Worm (Caenorhabditis elegans) whole organism, L4 larva: ENCODE results near the gene W09C2.9.

Experiments
- F10B5.3 ChIP-seq: sonication (generic microtip); optimal IDR thresholded peaks from 2 replicates; lab custom pipeline; 2016; ENCODE audit warnings: mild to moderate bottlenecking, missing genetic modification characterization, missing compliant biosample characterization
- F37D6.2 ChIP-seq: sonication (generic microtip); optimal IDR thresholded peaks from 2 replicates; lab custom pipeline; 2016; ENCODE audit warnings: mild to moderate bottlenecking, missing genetic modification characterization, missing compliant biosample characterization
- T26A8.4 ChIP-seq: fragments of 200-800 bp; sonication (Bioruptor generic); IDR thresholded peaks from 2 replicates; pipeline ENCODE4 v1.3.6; 2022; ENCODE audit warnings: missing genetic modification characterization, missing compliant biosample characterization
- Y48G9A.11 ChIP-seq: fragments of 200-800 bp; sonication (Bioruptor generic); IDR thresholded peaks from 2 replicates; pipeline ENCODE4 v1.3.6; 2022; ENCODE audit warnings: missing genetic modification reagents, missing genetic modification characterization, missing compliant biosample characterization
- Y5F2A.4 ChIP-seq: fragments of 200-800 bp; sonication (Bioruptor generic); optimal IDR thresholded peaks from 2 replicates; lab custom pipeline; 2018; ENCODE audit warnings: mild to moderate bottlenecking, missing genetic modification characterization, missing compliant biosample characterization
- Y75B8A.6 ChIP-seq: fragments of 200-800 bp; sonication (Bioruptor generic); IDR thresholded peaks from 2 replicates; pipeline ENCODE4 v1.3.6; 2022; ENCODE audit warnings: missing genetic modification reagents, missing genetic modification characterization, missing compliant biosample characterization
- aha-1 ChIP-seq: fragments of 150-350 bp; peaks from one replicate; lab custom pipeline; 2014; ENCODE audit warnings: missing biosample characterization, missing genetic modification characterization
- arid-1 ChIP-seq: fragments of 200-800 bp; sonication (Bioruptor generic); conservative IDR thresholded peaks from 2 replicates; pipeline ENCODE4 v1.3.6; 2022; ENCODE audit warnings: missing genetic modification reagents, missing genetic modification characterization, missing compliant biosample characterization
- attf-4 ChIP-seq: sonication (generic microtip); optimal IDR thresholded peaks from 3 replicates; lab custom pipeline; 2017; ENCODE audit warnings: missing biosample characterization, missing genetic modification characterization
- ceh-20 ChIP-seq: fragments of 200-800 bp; sonication (Bioruptor generic); IDR thresholded peaks from 2 replicates; pipeline ENCODE4 v1.3.6; 2022; ENCODE audit warnings: missing genetic modification reagents, missing genetic modification characterization, missing compliant biosample characterization
- ceh-28 ChIP-seq: fragments of 150-350 bp; optimal IDR thresholded peaks from 2 replicates; lab custom pipeline; 2014; ENCODE audit warnings: missing biosample characterization, missing genetic modification reagents, missing genetic modification characterization
- ceh-82 ChIP-seq: sonication (generic microtip); optimal IDR thresholded peaks from 2 replicates; lab custom pipeline; 2017; ENCODE audit warnings: missing biosample characterization, missing genetic modification characterization
- ces-1 ChIP-seq: fragments of 150-350 bp; sonication (generic microtip); optimal IDR thresholded peaks from 4 replicates; lab custom pipeline; 2014; ENCODE audit warnings: missing biosample characterization, missing genetic modification reagents, missing genetic modification characterization
- ctbp-1 ChIP-seq: fragments of 200-800 bp; sonication (Bioruptor generic); IDR thresholded peaks from 2 replicates; pipeline ENCODE4 v1.3.6; 2022; ENCODE audit warnings: missing genetic modification reagents, missing genetic modification characterization, missing compliant biosample characterization
- daf-16 ChIP-seq, 3 experiments: sonication (generic microtip); optimal IDR thresholded peaks; 2 replicates each; lab custom pipeline; 2016 to 2017; ENCODE audit warnings: missing genetic modification characterization in 3 of 3, missing genetic modification reagents in 3 of 3, mild to moderate bottlenecking in 2 of 3, missing compliant biosample characterization in 2 of 3, missing biosample characterization in 1 of 3, moderate library complexity in 1 of 3
- daf-19 ChIP-seq: fragments of 200-800 bp; sonication (Bioruptor generic); conservative IDR thresholded peaks from 2 replicates; pipeline ENCODE4 v1.3.6; 2022; ENCODE audit warnings: missing genetic modification characterization, missing compliant biosample characterization
- daf-8 ChIP-seq: fragments of 200-800 bp; sonication (Bioruptor generic); IDR thresholded peaks from 2 replicates; pipeline ENCODE4 v1.3.6; 2022; ENCODE audit warnings: missing genetic modification characterization, missing compliant biosample characterization
- dmd-8 ChIP-seq: fragments of 200-800 bp; sonication (Bioruptor generic); IDR thresholded peaks from 2 replicates; pipeline ENCODE4 v1.3.6; 2022; ENCODE audit warnings: missing genetic modification characterization, missing compliant biosample characterization
- dmd-9 ChIP-seq: fragments of 200-800 bp; sonication (Bioruptor generic); IDR thresholded peaks from 2 replicates; pipeline ENCODE4 v1.3.6; 2022; ENCODE audit warnings: missing genetic modification reagents, missing genetic modification characterization, missing compliant biosample characterization
- dve-1 ChIP-seq: sonication (generic microtip); optimal IDR thresholded peaks from 2 replicates; lab custom pipeline; 2017; ENCODE audit warnings: antibody characterized with exemption, mild to moderate bottlenecking, missing genetic modification characterization, missing compliant biosample characterization; ENCODE audit not compliant: insufficient read depth
- egl-43 ChIP-seq: fragments of 200-800 bp; sonication (Bioruptor generic); IDR thresholded peaks from 2 replicates; pipeline ENCODE4 v1.3.6; 2022; ENCODE audit warnings: missing genetic modification reagents, missing genetic modification characterization, missing compliant biosample characterization
- fkh-10 ChIP-seq: fragments of 150-350 bp; optimal IDR thresholded peaks from 2 replicates; lab custom pipeline; 2014; ENCODE audit warnings: missing biosample characterization, missing genetic modification reagents, missing genetic modification characterization
- fos-1 ChIP-seq: fragments of 150-350 bp; optimal IDR thresholded peaks from 2 replicates; lab custom pipeline; 2014; ENCODE audit warnings: missing biosample characterization, missing genetic modification characterization
- hmg-1.1 ChIP-seq: fragments of 200-800 bp; sonication (Bioruptor generic); IDR thresholded peaks from 2 replicates; pipeline ENCODE4 v1.3.6; 2022; ENCODE audit warnings: missing genetic modification reagents, missing genetic modification characterization, missing compliant biosample characterization
- jun-1 ChIP-seq: fragments of 150-350 bp; optimal IDR thresholded peaks from 2 replicates; lab custom pipeline; 2014; ENCODE audit warnings: missing biosample characterization, missing genetic modification reagents, missing genetic modification characterization
- lin-1 ChIP-seq: fragments of 200-800 bp; sonication (Bioruptor generic); IDR thresholded peaks from 2 replicates; pipeline ENCODE4 v1.3.6; 2022; ENCODE audit warnings: missing genetic modification reagents, missing genetic modification characterization, missing compliant biosample characterization
- lin-15B ChIP-seq: fragments of 150-350 bp; sonication (generic microtip); optimal IDR thresholded peaks from 3 replicates; lab custom pipeline; 2014; ENCODE audit warnings: missing biosample characterization, missing genetic modification characterization
- lin-29 ChIP-seq: fragments of 200-800 bp; sonication (Bioruptor generic); IDR thresholded peaks from 2 replicates; pipeline ENCODE4 v1.3.6; 2022; ENCODE audit warnings: missing genetic modification reagents, missing genetic modification characterization, missing compliant biosample characterization
- lin-39 ChIP-seq: fragments of 150-350 bp; optimal IDR thresholded peaks from 2 replicates; lab custom pipeline; 2014; ENCODE audit warnings: missing biosample characterization, missing genetic modification reagents, missing genetic modification characterization
- lir-3 ChIP-seq: sonication (generic microtip); optimal IDR thresholded peaks from 2 replicates; lab custom pipeline; 2016; ENCODE audit warnings: mild to moderate bottlenecking, missing genetic modification characterization, missing compliant biosample characterization
- lsy-2 ChIP-seq, 2 experiments: fragments of 150-350 bp in 1 of 2; sonication (generic microtip) in 1 of 2; optimal IDR thresholded peaks; 2 replicates each; lab custom pipeline; 2014 to 2017; ENCODE audit warnings: missing biosample characterization in 2 of 2, missing genetic modification characterization in 2 of 2
- mep-1 ChIP-seq: fragments of 150-350 bp; sonication (generic microtip); optimal IDR thresholded peaks from 3 replicates; lab custom pipeline; 2014; ENCODE audit warnings: missing biosample characterization, missing genetic modification characterization
- mxl-3 ChIP-seq: fragments of 200-800 bp; sonication (Bioruptor generic); optimal IDR thresholded peaks from 2 replicates; lab custom pipeline; 2018; ENCODE audit warnings: mild to moderate bottlenecking, missing genetic modification characterization, missing compliant biosample characterization
- nhr-10 ChIP-seq: fragments of 150-350 bp; optimal IDR thresholded peaks from 2 replicates; lab custom pipeline; 2014; ENCODE audit warnings: missing biosample characterization, missing genetic modification characterization
- nhr-11 ChIP-seq: fragments of 150-350 bp; optimal IDR thresholded peaks from 2 replicates; lab custom pipeline; 2014; ENCODE audit warnings: missing biosample characterization, missing genetic modification characterization
- nhr-111 ChIP-seq: fragments of 200-800 bp; sonication (Bioruptor generic); optimal IDR thresholded peaks from 2 replicates; lab custom pipeline; 2018; ENCODE audit warnings: mild to moderate bottlenecking, missing genetic modification characterization, missing compliant biosample characterization
- nhr-237 ChIP-seq: sonication (generic microtip); optimal IDR thresholded peaks from 2 replicates; lab custom pipeline; 2017; ENCODE audit warnings: missing biosample characterization, missing genetic modification characterization
- nhr-28 ChIP-seq: fragments of 150-350 bp; optimal IDR thresholded peaks from 2 replicates; lab custom pipeline; 2014; ENCODE audit warnings: missing biosample characterization, missing genetic modification characterization
- nhr-41 ChIP-seq: fragments of 200-800 bp; sonication (Bioruptor generic); IDR thresholded peaks from 2 replicates; pipeline ENCODE4 v1.3.6; 2022; ENCODE audit warnings: missing genetic modification reagents, missing genetic modification characterization, missing compliant biosample characterization
- nhr-42 ChIP-seq: fragments of 200-800 bp; sonication (Bioruptor generic); IDR thresholded peaks from 2 replicates; pipeline ENCODE4 v1.3.6; 2022; ENCODE audit warnings: missing genetic modification characterization, missing compliant biosample characterization
- pha-4 ChIP-seq, 2 experiments: fragments of 150-350 bp in 1 of 2; fragments of 200-800 bp in 1 of 2; sonication (Bioruptor generic) in 1 of 2; IDR thresholded peaks in 1 of 2; optimal IDR thresholded peaks in 1 of 2; 2 replicates each; pipeline versions ENCODE4 v1.3.6 to Lab custom; 2014 to 2022; ENCODE audit warnings: missing genetic modification characterization in 2 of 2, missing genetic modification reagents in 2 of 2, missing biosample characterization in 1 of 2, missing compliant biosample characterization in 1 of 2
- pqm-1 ChIP-seq: sonication (generic microtip); optimal IDR thresholded peaks from 2 replicates; lab custom pipeline; 2017; ENCODE audit warnings: missing biosample characterization, missing genetic modification characterization
- skn-1 ChIP-seq: fragments of 150-350 bp; optimal IDR thresholded peaks from 2 replicates; lab custom pipeline; 2014; ENCODE audit warnings: missing biosample characterization, missing genetic modification characterization
- snpc-4 ChIP-seq: fragments of 150-350 bp; optimal IDR thresholded peaks from 2 replicates; lab custom pipeline; 2014; ENCODE audit warnings: missing biosample characterization, missing genetic modification characterization
- spr-1 ChIP-seq: sonication (generic microtip); optimal IDR thresholded peaks from 2 replicates; lab custom pipeline; 2016; ENCODE audit warnings: mild to moderate bottlenecking, missing genetic modification characterization, missing compliant biosample characterization
- spr-3 ChIP-seq: fragments of 200-800 bp; sonication (Bioruptor generic); optimal IDR thresholded peaks from 2 replicates; lab custom pipeline; 2018; ENCODE audit warnings: mild to moderate bottlenecking, missing genetic modification characterization, missing compliant biosample characterization
- tag-97 ChIP-seq: fragments of 200-800 bp; sonication (Bioruptor generic); IDR thresholded peaks from 2 replicates; pipeline ENCODE4 v1.3.6; 2022; ENCODE audit warnings: missing genetic modification characterization, missing compliant biosample characterization
- unc-130 ChIP-seq: sonication (generic microtip); optimal IDR thresholded peaks from 2 replicates; lab custom pipeline; 2016; ENCODE audit warnings: missing genetic modification reagents, missing genetic modification characterization, missing compliant biosample characterization
- unc-62 ChIP-seq, 3 experiments: fragments of 150-350 bp in 1 of 3; sonication (generic microtip); optimal IDR thresholded peaks in 2 of 3; peaks in 1 of 3; 1 replicate in 1 of 3; 2 replicates in 2 of 3; lab custom pipeline; 2014 to 2017; ENCODE audit warnings: missing biosample characterization in 3 of 3, missing genetic modification characterization in 3 of 3, missing genetic modification reagents in 3 of 3, missing genotype in 1 of 3
- vab-7 ChIP-seq: fragments of 200-800 bp; sonication (Bioruptor generic); IDR thresholded peaks from 2 replicates; pipeline ENCODE4 v1.3.6; 2022; ENCODE audit warnings: missing genetic modification reagents, missing genetic modification characterization, missing compliant biosample characterization
- zip-2 ChIP-seq: fragments of 150-350 bp; optimal IDR thresholded peaks from 2 replicates; lab custom pipeline; 2014; ENCODE audit warnings: missing biosample characterization, missing genetic modification characterization
- ztf-11 ChIP-seq: fragments of 150-350 bp; optimal IDR thresholded peaks from 2 replicates; lab custom pipeline; 2014; ENCODE audit warnings: missing biosample characterization, missing genetic modification characterization

W09C2.9 gene

DNA sequence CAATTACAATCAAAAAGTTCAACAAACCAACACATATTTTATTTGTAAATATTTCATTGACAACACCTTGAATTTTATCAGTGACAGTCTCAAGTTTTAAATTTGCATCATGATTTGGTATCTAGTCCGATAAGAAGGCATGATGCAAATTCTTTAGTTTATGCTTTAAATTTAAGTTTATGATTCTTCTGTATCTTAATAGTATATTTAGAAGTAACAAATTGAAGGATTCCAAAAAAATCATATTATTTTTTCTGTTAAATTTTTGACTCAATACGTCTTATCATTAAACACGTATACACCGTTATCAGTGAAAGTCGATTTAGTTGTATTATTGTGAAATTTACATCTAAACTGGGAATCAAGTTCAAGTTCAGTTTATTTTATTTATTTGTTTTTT lies 28.1 kb upstream of the W09C2.9 start, which contains the start of gene chca-1 (continued):
- TF ChIP-seq fkh-10 (no peak), jun-1 (tag; lab: Kevin White, UChicago) (no peak), unc-62 (GFP tag; optimal IDR thresholded peaks at IDR 0.05 in 1 of 2; lab: Kevin White, UChicago) (peak in 1 of 2 experiments; percentile 44), unc-62 (tag; optimal IDR thresholded peaks at IDR 0.05; lab: Kevin White, UChicago) (no peak), nhr-42 (GFP tag; lab: Robert Waterston, UW) (no peak), nhr-11 (no peak), F10B5.3 (tag; lab: Kevin White, UChicago) (no peak), spr-1 (tag; lab: Kevin White, UChicago) (no peak), nhr-28 (peak; percentile 41), vab-7 (GFP tag; lab: Robert Waterston, UW) (no peak), unc-130 (GFP tag; lab: Kevin White, UChicago) (no peak), mep-1 (tag; lab: Kevin White, UChicago) (peak; percentile 75), spr-3 (no peak), hmg-1.1 (no peak), lin-1 (GFP tag; lab: Robert Waterston, UW) (peak; percentile 58; the same call in 1 of the 2 replicates), dmd-8 (GFP tag; lab: Robert Waterston, UW) (no peak), ces-1 (GFP tag; lab: Kevin White, UChicago) (no peak), lir-3 (tag; lab: Kevin White, UChicago) (no peak), snpc-4 (no peak), zip-2 (tag; lab: Kevin White, UChicago) (no peak), lsy-2 (tag; optimal IDR thresholded peaks at IDR 0.05; lab: Kevin White, UChicago) (peak in 1 of 2 experiments; percentile 72), ceh-82 (tag; lab: Kevin White, UChicago) (no peak), tag-97 (GFP tag; lab: Robert Waterston, UW) (no peak), nhr-237 (tag; lab: Kevin White, UChicago) (no peak), dve-1 (tag; lab: Kevin White, UChicago) (peak; percentile 90), ctbp-1 (GFP tag; lab: Robert Waterston, UW) (no peak), daf-19 (GFP tag; lab: Robert Waterston, UW) (no peak), lin-15B (tag; lab: Kevin White, UChicago) (no peak), aha-1 (no peak), ztf-11 (tag; lab: Kevin White, UChicago) (no peak), nhr-10 (tag; lab: Kevin White, UChicago) (peak; percentile 22), ceh-28 (tag; lab: Kevin White, UChicago) (no peak), nhr-41 (no peak), Y75B8A.6 (no peak), T26A8.4 (no peak), pha-4 (GFP tag; IDR thresholded peaks at IDR 0.05; lab: Robert Waterston, UW) (no peak), pha-4 (tag; optimal IDR thresholded peaks at IDR 0.05; lab: Kevin White, UChicago) (no peak), nhr-111 (GFP tag; lab: Kevin White, UChicago) (no peak), daf-8 (GFP tag; lab: Robert Waterston, UW) (no peak), lin-29 (GFP tag; lab: Robert Waterston, UW) (no peak), Y48G9A.11 (no peak), F37D6.2 (tag; lab: Kevin White, UChicago) (no peak), egl-43 (GFP tag; lab: Robert Waterston, UW) (no peak), Y5F2A.4 (no peak), ceh-20 (0 out of 2 replicates have a peak, but pooled peaks have one; percentile 31), pqm-1 (tag; lab: Kevin White, UChicago) (peak; percentile 95), mxl-3 (GFP tag; lab: Kevin White, UChicago) (no peak), skn-1 (tag; lab: Kevin White, UChicago) (no peak), dmd-9 (GFP tag; lab: Robert Waterston, UW) (no peak), arid-1 (GFP tag; lab: Robert Waterston, UW) (no peak), attf-4 (tag; lab: Kevin White, UChicago) (no peak), daf-16 (GFP tag; optimal IDR thresholded peaks at IDR 0.05; lab: Kevin White, UChicago) (no peak), daf-16 (tag; optimal IDR thresholded peaks at IDR 0.05; lab: Kevin White, UChicago) (peak; percentile 96), fos-1 (tag; lab: Kevin White, UChicago) (no peak), lin-39 (tag; lab: Kevin White, UChicago) (no peak)
